Fruit fly (Drosophila melanogaster): ENCODE measurements around the gene CG1208.
A peak's percentile ranks its signal among the peaks of the same experiment; 100 is the strongest.

The CG1208 gene

DNA sequence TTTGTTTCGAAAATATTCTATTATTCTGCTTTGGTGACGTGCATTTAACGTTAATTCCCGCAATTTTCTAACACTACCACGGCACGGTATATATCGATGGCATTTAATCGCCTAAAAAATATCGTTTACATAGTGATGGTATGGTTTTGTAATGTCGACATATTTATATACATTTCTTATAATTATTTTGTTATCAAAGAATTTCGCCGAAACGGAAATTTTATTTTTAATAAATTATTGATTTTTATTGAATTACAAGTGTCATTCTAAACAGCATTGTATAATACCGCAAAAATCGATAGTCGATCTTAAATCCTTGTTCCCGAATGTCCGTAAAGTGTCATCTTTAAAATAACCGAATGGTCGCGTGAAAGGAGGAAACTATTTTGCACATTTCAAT lies 7.0 kb upstream of the CG1208 start, which contains the start of the genes Sec20 and dgrn (continued):
- TF ChIP-seq CrebB (tag; optimal IDR thresholded peaks at IDR 0.05) (peak; percentile 6), CG17912 (GFP tag; optimal IDR thresholded peaks at IDR 0.05) (no peak), CG10979 (tag; optimal IDR thresholded peaks at IDR 0.05) (peak; percentile 64), CG9797 (GFP tag; optimal IDR thresholded peaks at IDR 0.05) (peak; percentile 29), CG1603 (tag; optimal IDR thresholded peaks at IDR 0.05) (peak; percentile 41), gce (GFP tag; IDR thresholded peaks at IDR 0.05) (no peak), NK7.1 (GFP tag; optimal IDR thresholded peaks at IDR 0.05) (no peak), CG9932 (GFP tag; IDR thresholded peaks at IDR 0.05) (peak; percentile 87), CG11695 (GFP tag; IDR thresholded peaks at IDR 0.05) (0 out of 3 replicates have a peak, but pooled peaks have one; percentile 19), run (tag; optimal IDR thresholded peaks at IDR 0.05) (no peak), tll (GFP tag; optimal IDR thresholded peaks at IDR 0.05) (no peak), YL-1 (GFP tag; optimal IDR thresholded peaks at IDR 0.05) (peak; percentile 91), Oaz (GFP tag; IDR thresholded peaks at IDR 0.05) (no peak), B-H1 (GFP tag; IDR thresholded peaks at IDR 0.05) (no peak), Ssrp (tag; optimal IDR thresholded peaks at IDR 0.05) (peak; percentile 59), zen2 (GFP tag; IDR thresholded peaks at IDR 0.05; ENCODE audit: partially characterized antibody) (peak; percentile 90), CG4617 (GFP tag; optimal IDR thresholded peaks at IDR 0.05; ENCODE audit: borderline replicate concordance) (peak; percentile 96), Hey (tag; optimal IDR thresholded peaks at IDR 0.05) (no peak), CG1602 (GFP tag; optimal IDR thresholded peaks at IDR 0.05) (peak; percentile 65), CG8359 (GFP tag; optimal IDR thresholded peaks at IDR 0.05; ENCODE audit: borderline replicate concordance) (no peak), CG14441 (GFP tag; IDR thresholded peaks at IDR 0.05) (no peak), ssp (GFP tag; IDR thresholded peaks at IDR 0.05) (no peak; the same call in 1 of the 2 replicates), da (GFP tag; optimal IDR thresholded peaks at IDR 0.05) (no peak), CG7963 (GFP tag; IDR thresholded peaks at IDR 0.05; ENCODE audit: partially characterized antibody) (peak; percentile 84), CG14710 (tag; optimal IDR thresholded peaks at IDR 0.05) (peak; percentile 89), CG4328 (GFP tag; optimal IDR thresholded peaks at IDR 0.05) (peak; percentile 46), ham (GFP tag; IDR thresholded peaks at IDR 0.05) (no peak), Poxn (GFP tag; IDR thresholded peaks at IDR 0.05) (no peak), CG4854 (GFP tag; optimal IDR thresholded peaks at IDR 0.05) (peak; percentile 50), sisA (GFP tag; IDR thresholded peaks at IDR 0.05) (peak; percentile 60), CG3847 (GFP tag; IDR thresholded peaks at IDR 0.05) (peak; percentile 77), H2.0 (GFP tag; IDR thresholded peaks at IDR 0.05) (peak; percentile 41; the same call in 1 of the 2 replicates), CG10321 (GFP tag; IDR thresholded peaks at IDR 0.05) (no peak), sens-2 (GFP tag; IDR thresholded peaks at IDR 0.05) (no peak), ems (GFP tag; optimal IDR thresholded peaks at IDR 0.05) (peak; percentile 59), CG17568 (GFP tag; optimal IDR thresholded peaks at IDR 0.05) (peak; percentile 38), twi (tag; optimal IDR thresholded peaks at IDR 0.05) (peak; percentile 60), CG42726 (GFP tag; IDR thresholded peaks at IDR 0.05; ENCODE audit: partially characterized antibody) (peak; percentile 87), pho (GFP tag; optimal IDR thresholded peaks at IDR 0.05) (peak; percentile 29), hbn (GFP tag; IDR thresholded peaks at IDR 0.05; ENCODE audit: partially characterized antibody) (peak; percentile 94), CG4404 (GFP tag; IDR thresholded peaks at IDR 0.05) (peak; percentile 53), Stat92E (GFP tag; optimal IDR thresholded peaks at IDR 0.05) (peak in 1 of 3 experiments; percentile 69), dysf (GFP tag; IDR thresholded peaks at IDR 0.05) (peak; percentile 46; the same call in 1 of the 3 replicates), ara (GFP tag; IDR thresholded peaks at IDR 0.05) (no peak), CG12391 (tag; optimal IDR thresholded peaks at IDR 0.05) (peak; percentile 88), Ravus (GFP tag; IDR thresholded peaks at IDR 0.05) (no peak), CG16779 (GFP tag; IDR thresholded peaks at IDR 0.05) (no peak), CG2129 (GFP tag; IDR thresholded peaks at IDR 0.05; ENCODE audit: partially characterized antibody) (peak; percentile 84), CG6854 (GFP tag; optimal IDR thresholded peaks at IDR 0.05) (no peak), chm (GFP tag; IDR thresholded peaks at IDR 0.05) (no peak), CG10462 (GFP tag; optimal IDR thresholded peaks at IDR 0.05) (peak; percentile 31)
